Fruit fly (Drosophila melanogaster): ENCODE measurements around the gene CG4020.

- no peak for TF ChIP-seq pad (GFP tag; optimal IDR thresholded peaks at IDR 0.05)
- no peak for TF ChIP-seq CG7045 (GFP tag; optimal IDR thresholded peaks at IDR 0.05)
- TF ChIP-seq Clk (GFP tag; optimal IDR thresholded peaks at IDR 0.05) = no peak
- no peak for TF ChIP-seq tj (GFP tag; optimal IDR thresholded peaks at IDR 0.05)
These were observed 18.8 kb downstream of the CG4020 start for dm6 chrX:5924378-5924777.

Data from whole organism, adult.